Worm (Caenorhabditis elegans) whole organism, young adult: ENCODE results near the gene abhd-5.2.
A peak's percentile ranks its signal among the peaks of the same experiment; 100 is the strongest.

Source experiments
- B0261.1 ChIP-seq: sonication (generic microtip); optimal IDR thresholded peaks from 2 replicates; lab custom pipeline; 2016; ENCODE audit warnings: mild to moderate bottlenecking, missing genetic modification characterization, moderate library complexity, missing compliant biosample characterization
- C17E4.6 ChIP-seq: fragments of 200-800 bp; sonication (Bioruptor generic); IDR thresholded peaks from 2 replicates; pipeline ENCODE4 v1.3.6; 2022; ENCODE audit warnings: missing genetic modification reagents, missing genetic modification characterization, missing compliant biosample characterization
- D2030.7 ChIP-seq: fragments of 200-800 bp; sonication (Bioruptor generic); IDR thresholded peaks from 2 replicates; pipeline ENCODE4 v1.3.6; 2022; ENCODE audit warnings: missing genetic modification reagents, missing genetic modification characterization, missing compliant biosample characterization
- F22D6.2 ChIP-seq: sonication (generic microtip); optimal IDR thresholded peaks from 2 replicates; lab custom pipeline; 2016; ENCODE audit warnings: mild to moderate bottlenecking, missing genetic modification characterization, missing compliant biosample characterization
- F23B12.7 ChIP-seq: sonication (generic microtip); optimal IDR thresholded peaks from 2 replicates; lab custom pipeline; 2017; ENCODE audit warnings: missing genetic modification characterization, mild to moderate bottlenecking, missing compliant biosample characterization, antibody characterized with exemption, moderate library complexity; ENCODE audit not compliant: insufficient read depth
- F33H1.4 ChIP-seq: fragments of 200-800 bp; sonication (Bioruptor generic); IDR thresholded peaks from 2 replicates; pipeline ENCODE4 v1.3.6; 2022; ENCODE audit warnings: missing genetic modification reagents, missing genetic modification characterization, missing compliant biosample characterization
- F39B2.1 ChIP-seq: fragments of 200-800 bp; sonication (Bioruptor generic); IDR thresholded peaks from 2 replicates; pipeline ENCODE4 v1.3.6; 2022; ENCODE audit warnings: missing genetic modification reagents, missing genetic modification characterization, missing compliant biosample characterization
- F49E8.2 ChIP-seq: sonication (generic microtip); optimal IDR thresholded peaks from 3 replicates; lab custom pipeline; 2017; ENCODE audit warnings: missing genetic modification characterization, mild to moderate bottlenecking, missing compliant biosample characterization, antibody characterized with exemption, moderate library complexity; ENCODE audit not compliant: insufficient read depth
- F57A8.1 ChIP-seq: fragments of 200-800 bp; sonication (Bioruptor generic); optimal IDR thresholded peaks from 2 replicates; lab custom pipeline; 2018; ENCODE audit warnings: mild to moderate bottlenecking, missing genetic modification characterization, moderate library complexity, missing compliant biosample characterization
- F57C9.4 ChIP-seq: sonication (generic microtip); optimal IDR thresholded peaks from 2 replicates; lab custom pipeline; 2017; ENCODE audit warnings: mild to moderate bottlenecking, missing genetic modification characterization, missing compliant biosample characterization
- Y53F4B.3 ChIP-seq: fragments of 200-800 bp; sonication (Bioruptor generic); IDR thresholded peaks from 2 replicates; pipeline ENCODE4 v1.3.6; 2022; ENCODE audit warnings: missing genetic modification reagents, missing genetic modification characterization, missing compliant biosample characterization
- Y79H2A.3 ChIP-seq: fragments of 200-800 bp; sonication (Bioruptor generic); conservative IDR thresholded peaks from 2 replicates; pipeline ENCODE4 v1.3.6; 2022; ENCODE audit warnings: missing genetic modification reagents, missing genetic modification characterization, missing compliant biosample characterization
- ama-1 ChIP-seq, 3 experiments: fragments of 150-350 bp in 1 of 3; sonication (generic microtip) in 2 of 3; optimal IDR thresholded peaks; 2 replicates each; lab custom pipeline; 2014 to 2018; ENCODE audit warnings: missing biosample characterization in 2 of 3, missing genetic modification characterization in 2 of 3, missing genetic modification reagents in 2 of 3
- atf-7 ChIP-seq: sonication (generic microtip); optimal IDR thresholded peaks from 2 replicates; lab custom pipeline; 2017; ENCODE audit warnings: mild to moderate bottlenecking, missing genetic modification characterization, missing compliant biosample characterization
- athp-1 ChIP-seq: sonication (generic microtip); optimal IDR thresholded peaks from 2 replicates; lab custom pipeline; 2017; ENCODE audit warnings: mild to moderate bottlenecking, missing genetic modification characterization, missing compliant biosample characterization
- attf-5 ChIP-seq: fragments of 200-800 bp; sonication (Bioruptor generic); optimal IDR thresholded peaks from 2 replicates; lab custom pipeline; 2018; ENCODE audit warnings: mild to moderate bottlenecking, missing genetic modification characterization, missing compliant biosample characterization
- bed-1 ChIP-seq: fragments of 200-800 bp; sonication (Bioruptor generic); IDR thresholded peaks from 2 replicates; pipeline ENCODE4 v1.3.6; 2022; ENCODE audit warnings: missing genetic modification reagents, missing genetic modification characterization, missing compliant biosample characterization
- cebp-1 ChIP-seq, 2 experiments: fragments of 200-800 bp in 1 of 2; sonication (Bioruptor generic) in 1 of 2; sonication (generic microtip) in 1 of 2; IDR thresholded peaks in 1 of 2; optimal IDR thresholded peaks in 1 of 2; 2 replicates each; pipeline versions ENCODE4 v1.3.6 to Lab custom; 2017 to 2022; ENCODE audit warnings: missing compliant biosample characterization in 2 of 2, missing genetic modification characterization in 2 of 2, mild to moderate bottlenecking in 1 of 2, missing genetic modification reagents in 1 of 2, moderate library complexity in 1 of 2
- ceh-27 ChIP-seq: fragments of 200-800 bp; sonication (Bioruptor generic); optimal IDR thresholded peaks from 2 replicates; lab custom pipeline; 2018; ENCODE audit warnings: mild to moderate bottlenecking, missing genetic modification characterization, moderate library complexity, missing compliant biosample characterization
- ceh-40 ChIP-seq: fragments of 200-800 bp; sonication (Bioruptor generic); IDR thresholded peaks from 2 replicates; pipeline ENCODE4 v1.3.6; 2022; ENCODE audit warnings: missing genetic modification characterization, missing compliant biosample characterization
- ceh-91 ChIP-seq: fragments of 200-800 bp; sonication (Bioruptor generic); IDR thresholded peaks from 2 replicates; pipeline ENCODE4 v1.3.6; 2022; ENCODE audit warnings: missing genetic modification reagents, missing genetic modification characterization, missing compliant biosample characterization
- dpl-1 ChIP-seq: fragments of 150-350 bp; optimal IDR thresholded peaks from 2 replicates; lab custom pipeline; 2014; ENCODE audit warnings: missing biosample characterization, missing genetic modification reagents, missing genetic modification characterization
- egl-18 ChIP-seq: fragments of 200-800 bp; sonication (Bioruptor generic); IDR thresholded peaks from 2 replicates; pipeline ENCODE4 v1.3.6; 2022; ENCODE audit warnings: missing genetic modification reagents, missing genetic modification characterization, missing compliant biosample characterization
- fkh-3 ChIP-seq: sonication (generic microtip); optimal IDR thresholded peaks from 2 replicates; lab custom pipeline; 2016; ENCODE audit warnings: mild to moderate bottlenecking, missing genetic modification characterization, missing compliant biosample characterization
- hlh-12 ChIP-seq: sonication (generic microtip); optimal IDR thresholded peaks from 2 replicates; lab custom pipeline; 2016; ENCODE audit warnings: missing genetic modification characterization, missing compliant biosample characterization
- hlh-26 ChIP-seq: fragments of 200-800 bp; sonication (Bioruptor generic); conservative IDR thresholded peaks from 2 replicates; pipeline ENCODE4 v1.3.6; 2022; ENCODE audit warnings: missing genetic modification reagents, missing genetic modification characterization, missing compliant biosample characterization
- let-607 ChIP-seq, 2 experiments: fragments of 200-800 bp in 1 of 2; sonication (Bioruptor generic) in 1 of 2; sonication (generic microtip) in 1 of 2; optimal IDR thresholded peaks; 2 replicates each; lab custom pipeline; 2016 to 2018; ENCODE audit warnings: mild to moderate bottlenecking in 2 of 2, missing compliant biosample characterization in 2 of 2, missing genetic modification characterization in 2 of 2, moderate library complexity in 2 of 2, missing genotype in 1 of 2
- lin-26 ChIP-seq: fragments of 200-800 bp; sonication (Bioruptor generic); IDR thresholded peaks from 2 replicates; pipeline ENCODE4 v1.3.6; 2022; ENCODE audit warnings: missing genetic modification reagents, missing genetic modification characterization, missing compliant biosample characterization
- lin-54 ChIP-seq: fragments of 200-800 bp; sonication (Bioruptor generic); optimal IDR thresholded peaks from 2 replicates; lab custom pipeline; 2018; ENCODE audit warnings: mild to moderate bottlenecking, missing genetic modification characterization, missing compliant biosample characterization
- lsy-27 ChIP-seq: sonication (generic microtip); optimal IDR thresholded peaks from 2 replicates; lab custom pipeline; 2017; ENCODE audit warnings: missing genetic modification characterization, mild to moderate bottlenecking, missing compliant biosample characterization, antibody characterized with exemption, missing genotype, borderline replicate concordance; ENCODE audit not compliant: insufficient read depth
- madf-3 ChIP-seq: fragments of 200-800 bp; sonication (Bioruptor generic); IDR thresholded peaks from 2 replicates; pipeline ENCODE4 v1.3.6; 2022; ENCODE audit warnings: missing genetic modification reagents, missing genetic modification characterization, missing compliant biosample characterization
- mel-28 ChIP-seq: sonication (generic microtip); optimal IDR thresholded peaks from 2 replicates; lab custom pipeline; 2016; ENCODE audit warnings: borderline replicate concordance, mild to moderate bottlenecking, missing genetic modification characterization, missing compliant biosample characterization
- mes-4 ChIP-seq: sonication (generic microtip); optimal IDR thresholded peaks from 2 replicates; lab custom pipeline; 2016; ENCODE audit warnings: missing genotype, missing genetic modification characterization, missing compliant biosample characterization
- nfya-2 ChIP-seq: fragments of 200-800 bp; sonication (Bioruptor generic); IDR thresholded peaks from 2 replicates; pipeline ENCODE4 v1.3.6; 2022; ENCODE audit warnings: missing genetic modification reagents, missing genetic modification characterization, missing compliant biosample characterization
- nhr-179 ChIP-seq: sonication (generic microtip); optimal IDR thresholded peaks from 2 replicates; lab custom pipeline; 2016; ENCODE audit warnings: mild to moderate bottlenecking, missing genetic modification characterization, missing compliant biosample characterization
- nhr-27 ChIP-seq: fragments of 200-800 bp; sonication (Bioruptor generic); optimal IDR thresholded peaks from 2 replicates; lab custom pipeline; 2018; ENCODE audit warnings: mild to moderate bottlenecking, missing genetic modification characterization, moderate library complexity, missing compliant biosample characterization
- nhr-90 ChIP-seq: sonication (generic microtip); optimal IDR thresholded peaks from 2 replicates; lab custom pipeline; 2016; ENCODE audit warnings: missing genotype, mild to moderate bottlenecking, missing genetic modification characterization, missing compliant biosample characterization
- pbrm-1 ChIP-seq: fragments of 200-800 bp; sonication (Bioruptor generic); IDR thresholded peaks from 2 replicates; pipeline ENCODE4 v1.3.6; 2022; ENCODE audit warnings: missing genetic modification reagents, missing genetic modification characterization, missing compliant biosample characterization
- rec-8 ChIP-seq, 2 experiments: sonication (generic microtip); optimal IDR thresholded peaks; 2 replicates each; lab custom pipeline; 2016; ENCODE audit warnings: mild to moderate bottlenecking in 2 of 2, missing genetic modification characterization in 2 of 2, missing genetic modification reagents in 2 of 2, missing genotype in 2 of 2, missing biosample characterization in 1 of 2, missing compliant biosample characterization in 1 of 2, moderate library complexity in 1 of 2
- repo-1 ChIP-seq: sonication (generic microtip); optimal IDR thresholded peaks from 2 replicates; lab custom pipeline; 2017; ENCODE audit warnings: mild to moderate bottlenecking, missing genetic modification characterization, missing compliant biosample characterization
- sea-2 ChIP-seq: fragments of 200-800 bp; sonication (Bioruptor generic); IDR thresholded peaks from 2 replicates; pipeline ENCODE4 v1.3.6; 2022; ENCODE audit warnings: missing genetic modification characterization, missing compliant biosample characterization
- snpc-4 ChIP-seq, 5 experiments: fragments of 150-350 bp in 1 of 5; sonication (generic microtip) in 4 of 5; optimal IDR thresholded peaks; 2 replicates each; lab custom pipeline; 2014 to 2018; ENCODE audit warnings: missing genetic modification characterization in 5 of 5, missing biosample characterization in 3 of 5, antibody characterized with exemption in 2 of 5, mild to moderate bottlenecking in 2 of 5, missing compliant biosample characterization in 2 of 5, missing genotype in 2 of 5, moderate library complexity in 2 of 5, missing genetic modification reagents in 1 of 5
- tlf-1 ChIP-seq: fragments of 200-800 bp; sonication (Bioruptor generic); optimal IDR thresholded peaks from 2 replicates; lab custom pipeline; 2018; ENCODE audit warnings: mild to moderate bottlenecking, missing genetic modification characterization, missing compliant biosample characterization
- zfh-2 ChIP-seq: fragments of 200-800 bp; sonication (Bioruptor generic); conservative IDR thresholded peaks from 2 replicates; pipeline ENCODE4 v1.3.6; 2022; ENCODE audit warnings: missing genetic modification reagents, missing genetic modification characterization, missing compliant biosample characterization
- zim-3 ChIP-seq: sonication (generic microtip); optimal IDR thresholded peaks from 2 replicates; lab custom pipeline; 2017; ENCODE audit warnings: mild to moderate bottlenecking, missing genetic modification characterization, moderate library complexity, missing compliant biosample characterization
- ztf-28 ChIP-seq: fragments of 200-800 bp; sonication (Bioruptor generic); IDR thresholded peaks from 2 replicates; pipeline ENCODE4 v1.3.6; 2022; ENCODE audit warnings: missing genetic modification reagents, missing genetic modification characterization, missing compliant biosample characterization

The abhd-5.2 gene

DNA sequence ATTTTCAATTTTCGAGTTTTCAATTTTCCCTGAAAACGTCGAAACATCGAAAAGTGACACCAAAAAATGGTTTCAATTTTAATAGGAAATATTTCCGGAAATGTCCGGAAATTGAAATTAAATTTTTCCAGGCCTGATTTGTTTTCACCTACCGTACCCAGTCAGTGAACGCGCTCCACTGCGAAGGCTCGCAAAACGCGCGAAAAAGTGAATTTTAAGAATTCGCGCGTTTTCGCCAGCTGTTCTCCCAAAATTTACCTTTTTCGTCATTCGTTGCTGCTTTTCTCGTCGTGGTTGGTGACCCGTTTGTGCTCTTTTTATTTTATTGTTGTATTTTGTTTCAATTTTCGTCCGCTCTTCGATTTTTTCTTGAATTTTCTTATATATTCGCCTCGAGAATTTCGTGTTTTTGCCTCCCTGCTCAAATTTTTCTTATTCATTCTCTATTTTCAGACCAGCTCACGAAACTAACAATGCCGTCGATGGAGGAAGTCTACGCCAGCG, 45.5 kb downstream of the abhd-5.2 start, which contains the start of gene T19H12.2 (continued):
- TF ChIP-seq lsy-27 (tag; lab: Kevin White, UChicago), result no peak
- TF ChIP-seq F57A8.1 (GFP tag; lab: Kevin White, UChicago), result no peak
- TF ChIP-seq cebp-1 (GFP tag; IDR thresholded peaks at IDR 0.05; lab: Robert Waterston, UW), result no peak
- TF ChIP-seq cebp-1 (tag; optimal IDR thresholded peaks at IDR 0.05; lab: Kevin White, UChicago), result no peak
- TF ChIP-seq C17E4.6, result peak; percentile 91
- TF ChIP-seq Y53F4B.3 (GFP tag; lab: Robert Waterston, UW), result no peak
- TF ChIP-seq rec-8 (tag; optimal IDR thresholded peaks at IDR 0.05; lab: Kevin White, UChicago), result no peak
- peak; percentile 80 for TF ChIP-seq pbrm-1 (GFP tag; lab: Robert Waterston, UW)
- 0 out of 2 replicates have a peak, but pooled peaks have one; percentile 54 for TF ChIP-seq F39B2.1 (GFP tag; lab: Robert Waterston, UW)
- TF ChIP-seq nhr-90 (tag; lab: Kevin White, UChicago), result no peak
- TF ChIP-seq ceh-91 (GFP tag; lab: Robert Waterston, UW), result peak; percentile 99
- TF ChIP-seq ztf-28 (GFP tag; lab: Robert Waterston, UW), result peak; percentile 94
- TF ChIP-seq attf-5 (GFP tag; lab: Kevin White, UChicago), result no peak
- TF ChIP-seq athp-1 (tag; lab: Kevin White, UChicago), result peak; percentile 51
- no peak for TF ChIP-seq mes-4 (tag; lab: Kevin White, UChicago)
- TF ChIP-seq F22D6.2, result no peak
- no peak for TF ChIP-seq mel-28 (tag; lab: Kevin White, UChicago)
- peak; percentile 94 for TF ChIP-seq dpl-1 (GFP tag; lab: Kevin White, UChicago)
- no peak for TF ChIP-seq ceh-40 (GFP tag; lab: Robert Waterston, UW)
- TF ChIP-seq fkh-3 (tag; lab: Kevin White, UChicago), result no peak
- peak; percentile 92 for TF ChIP-seq madf-3 (GFP tag; lab: Robert Waterston, UW)
- TF ChIP-seq F23B12.7 (tag; lab: Kevin White, UChicago), result no peak
- TF ChIP-seq nhr-27 (tag; lab: Kevin White, UChicago), result no peak
- no peak for TF ChIP-seq ama-1 (optimal IDR thresholded peaks at IDR 0.05; lab: Kevin White, UChicago)
- TF ChIP-seq ama-1 (GFP tag; optimal IDR thresholded peaks at IDR 0.05; lab: Kevin White, UChicago), result no peak
- peak; percentile 91 for TF ChIP-seq F49E8.2 (tag; lab: Kevin White, UChicago)
- TF ChIP-seq D2030.7 (GFP tag; lab: Robert Waterston, UW), result peak; percentile 98
- no peak for TF ChIP-seq B0261.1 (tag; lab: Kevin White, UChicago)
- no peak for TF ChIP-seq atf-7 (tag; lab: Kevin White, UChicago)
- peak; percentile 92 for TF ChIP-seq F33H1.4 (GFP tag; lab: Robert Waterston, UW)
- TF ChIP-seq snpc-4 (GFP tag; optimal IDR thresholded peaks at IDR 0.05; lab: Kevin White, UChicago), result peak; percentile 58
- TF ChIP-seq snpc-4 (tag; optimal IDR thresholded peaks at IDR 0.05; lab: Kevin White, UChicago), result peak in 3 of 4 experiments; percentile 32 to 70 (median 62)
- peak; percentile 88 for TF ChIP-seq lin-54 (GFP tag; lab: Kevin White, UChicago)
- no peak for TF ChIP-seq zim-3 (tag; lab: Kevin White, UChicago)
- no peak for TF ChIP-seq bed-1 (GFP tag; lab: Robert Waterston, UW)
- no peak for TF ChIP-seq hlh-12 (tag; lab: Kevin White, UChicago)
- no peak for TF ChIP-seq nhr-179 (tag; lab: Kevin White, UChicago)
- TF ChIP-seq Y79H2A.3 (GFP tag; lab: Robert Waterston, UW), result peak; percentile 86; the same call in 1 of the 2 replicates
- TF ChIP-seq F57C9.4, result no peak
- TF ChIP-seq ceh-27 (GFP tag; lab: Kevin White, UChicago), result no peak
- peak; percentile 21; the same call in 1 of the 2 replicates for TF ChIP-seq lin-26 (GFP tag; lab: Robert Waterston, UW)
- no peak for TF ChIP-seq let-607 (tag; optimal IDR thresholded peaks at IDR 0.05; lab: Kevin White, UChicago)
- peak; percentile 92 for TF ChIP-seq tlf-1 (GFP tag; lab: Kevin White, UChicago)
- no peak for TF ChIP-seq nfya-2
- no peak for TF ChIP-seq zfh-2 (GFP tag; lab: Robert Waterston, UW)
- TF ChIP-seq egl-18 (GFP tag; lab: Robert Waterston, UW), result no peak
- TF ChIP-seq sea-2 (GFP tag; lab: Robert Waterston, UW), result no peak
- TF ChIP-seq repo-1, result no peak
- TF ChIP-seq hlh-26, result no peak
